Fruit fly (Drosophila melanogaster) whole organism, embryonic: ENCODE measurements around the gene ago.

Experiments
- Bdp1 ChIP-seq: fragments of 200-800 bp; sonication (Bioruptor generic); optimal IDR thresholded peaks from 3 replicates; lab custom pipeline; 2016; ENCODE audit warnings: missing biosample characterization, missing genetic modification characterization
- CG10209 ChIP-seq: fragments of 200-800 bp; sonication (Bioruptor generic); optimal IDR thresholded peaks from 3 replicates; lab custom pipeline; 2017; ENCODE audit warnings: missing biosample characterization, mild to moderate bottlenecking, missing genetic modification characterization, missing genetic modification reagents
- CG11696 ChIP-seq: fragments of 200-800 bp; sonication (Bioruptor generic); IDR thresholded peaks from 2 replicates; pipeline ENCODE4 v1.3.6; 2022; ENCODE audit warnings: missing biosample characterization, missing genetic modification characterization
- CG12769 ChIP-seq: fragments of 200-800 bp; sonication (Bioruptor generic); optimal IDR thresholded peaks from 2 replicates; lab custom pipeline; 2019; ENCODE audit warnings: missing biosample characterization, mild to moderate bottlenecking, missing genetic modification characterization, moderate library complexity
- CG14441 ChIP-seq: fragments of 200-800 bp; sonication (Bioruptor generic); IDR thresholded peaks from 2 replicates; pipeline ENCODE4 v1.3.6; 2022; ENCODE audit warnings: missing biosample characterization, missing genetic modification characterization
- CG17829 ChIP-seq: fragments of 200-800 bp; optimal IDR thresholded peaks from 2 replicates; lab custom pipeline; 2019; ENCODE audit warnings: missing biosample characterization, mild to moderate bottlenecking, missing genetic modification characterization, moderate library complexity
- CG3065 ChIP-seq: fragments of 200-800 bp; sonication (Bioruptor generic); optimal IDR thresholded peaks from 2 replicates; lab custom pipeline; 2016; ENCODE audit warnings: missing biosample characterization, missing genetic modification characterization
- CG31441 ChIP-seq: fragments of 200-800 bp; sonication (Bioruptor generic); IDR thresholded peaks from 2 replicates; pipeline ENCODE4 v1.3.6; 2022; ENCODE audit warnings: missing biosample characterization, missing genetic modification characterization
- CG3281 ChIP-seq: fragments of 200-800 bp; sonication (Bioruptor generic); optimal IDR thresholded peaks from 3 replicates; lab custom pipeline; 2017; ENCODE audit warnings: missing biosample characterization, mild to moderate bottlenecking, missing genetic modification characterization
- CG4424 ChIP-seq: fragments of 200-800 bp; sonication (Bioruptor generic); optimal IDR thresholded peaks from 3 replicates; lab custom pipeline; 2016; ENCODE audit warnings: missing biosample characterization, missing genetic modification characterization
- CG4820 ChIP-seq: fragments of 200-800 bp; sonication (Bioruptor generic); optimal IDR thresholded peaks from 3 replicates; lab custom pipeline; 2016; ENCODE audit warnings: missing biosample characterization, missing genetic modification characterization
- CG5180 ChIP-seq: fragments of 200-800 bp; sonication (Bioruptor generic); optimal IDR thresholded peaks from 3 replicates; lab custom pipeline; 2017; ENCODE audit warnings: missing biosample characterization, missing genetic modification characterization, mild to moderate bottlenecking, moderate library complexity, missing genetic modification reagents
- CG6272 ChIP-seq: fragments of 200-800 bp; sonication (Bioruptor generic); IDR thresholded peaks from 2 replicates; pipeline ENCODE4 v1.3.6; 2022; ENCODE audit warnings: missing biosample characterization, missing genetic modification characterization
- CG7745 ChIP-seq: fragments of 200-800 bp; sonication (Bioruptor generic); optimal IDR thresholded peaks from 2 replicates; lab custom pipeline; 2018; ENCODE audit warnings: missing biosample characterization, mild to moderate bottlenecking, missing genetic modification characterization, moderate library complexity
- CG7963 ChIP-seq: fragments of 200-800 bp; sonication (Bioruptor generic); IDR thresholded peaks from 3 replicates; pipeline ENCODE4 v1.3.6; 2022; ENCODE audit warnings: missing biosample characterization, missing genetic modification characterization; ENCODE audit not compliant: partially characterized antibody
- Camta ChIP-seq: fragments of 200-800 bp; sonication (Bioruptor generic); optimal IDR thresholded peaks from 2 replicates; lab custom pipeline; 2016; ENCODE audit warnings: missing biosample characterization, missing genetic modification characterization
- CoRest ChIP-seq: fragments of 200-800 bp; sonication (Bioruptor generic); optimal IDR thresholded peaks from 3 replicates; lab custom pipeline; 2018; ENCODE audit warnings: missing biosample characterization, mild to moderate bottlenecking, missing genetic modification characterization, moderate library complexity
- D19A ChIP-seq: fragments of 200-800 bp; optimal IDR thresholded peaks from 3 replicates; lab custom pipeline; 2019; ENCODE audit warnings: missing biosample characterization, mild to moderate bottlenecking, missing genetic modification characterization, moderate library complexity
- Dbx ChIP-seq: fragments of 200-800 bp; sonication (Bioruptor generic); IDR thresholded peaks from 3 replicates; pipeline ENCODE4 v1.3.6; 2022; ENCODE audit warnings: missing biosample characterization, missing genetic modification characterization
- Ets97D ChIP-seq: fragments of 200-800 bp; sonication (Bioruptor generic); optimal IDR thresholded peaks from 3 replicates; lab custom pipeline; 2016; ENCODE audit warnings: missing biosample characterization, missing genetic modification characterization
- MTF-1 ChIP-seq: fragments of 200-800 bp; sonication (Bioruptor generic); optimal IDR thresholded peaks from 2 replicates; lab custom pipeline; 2018; ENCODE audit warnings: missing biosample characterization, mild to moderate bottlenecking, missing genetic modification characterization, borderline replicate concordance
- Mes4 ChIP-seq: fragments of 200-800 bp; sonication (Bioruptor generic); optimal IDR thresholded peaks from 2 replicates; lab custom pipeline; 2016; ENCODE audit warnings: missing biosample characterization, missing genetic modification characterization
- Oaz ChIP-seq: fragments of 200-800 bp; sonication (Bioruptor generic); IDR thresholded peaks from 2 replicates; pipeline ENCODE4 v1.3.6; 2022; ENCODE audit warnings: missing biosample characterization, missing genetic modification characterization
- Rfx ChIP-seq: fragments of 200-800 bp; sonication (Bioruptor generic); IDR thresholded peaks from 2 replicates; pipeline ENCODE4 v1.3.6; 2022; ENCODE audit warnings: missing biosample characterization, missing genetic modification characterization
- Rx ChIP-seq: fragments of 200-800 bp; sonication (Bioruptor generic); IDR thresholded peaks from 2 replicates; pipeline ENCODE4 v1.3.6; 2022; ENCODE audit warnings: missing biosample characterization, missing genetic modification characterization
- Six4 ChIP-seq: fragments of 200-800 bp; sonication (Bioruptor generic); optimal IDR thresholded peaks from 2 replicates; lab custom pipeline; 2016; ENCODE audit warnings: missing biosample characterization, missing genetic modification characterization
- Xrp1 ChIP-seq: fragments of 200-800 bp; sonication (Bioruptor generic); IDR thresholded peaks from 2 replicates; pipeline ENCODE4 v1.3.6; 2022; ENCODE audit warnings: missing biosample characterization, missing genetic modification characterization
- ara ChIP-seq: fragments of 200-800 bp; sonication (Bioruptor generic); IDR thresholded peaks from 2 replicates; pipeline ENCODE4 v1.3.6; 2022; ENCODE audit warnings: missing biosample characterization, missing genetic modification characterization
- ash1 ChIP-seq: fragments of 200-800 bp; sonication (Bioruptor generic); optimal IDR thresholded peaks from 2 replicates; lab custom pipeline; 2018; ENCODE audit warnings: missing biosample characterization, mild to moderate bottlenecking, missing genetic modification characterization
- bbx ChIP-seq: fragments of 200-800 bp; sonication (Bioruptor generic); IDR thresholded peaks from 2 replicates; pipeline ENCODE4 v1.3.6; 2022; ENCODE audit warnings: missing biosample characterization, missing genetic modification characterization; ENCODE audit not compliant: partially characterized antibody
- bcd ChIP-seq: fragments of 200-800 bp; sonication (Bioruptor generic); optimal IDR thresholded peaks from 2 replicates; lab custom pipeline; 2017; ENCODE audit warnings: missing biosample characterization, mild to moderate bottlenecking, missing genetic modification characterization
- bigmax ChIP-seq: fragments of 200-800 bp; sonication (Bioruptor generic); optimal IDR thresholded peaks from 2 replicates; lab custom pipeline; 2018; ENCODE audit warnings: missing biosample characterization, mild to moderate bottlenecking, missing genetic modification characterization
- bsh ChIP-seq, 2 experiments: fragments of 200-800 bp; sonication (Bioruptor generic); optimal IDR thresholded peaks; 2 replicates each; lab custom pipeline; 2017 to 2018; ENCODE audit warnings: mild to moderate bottlenecking in 2 of 2, missing biosample characterization in 2 of 2, missing genetic modification characterization in 2 of 2, moderate library complexity in 1 of 2
- chn ChIP-seq: fragments of 200-800 bp; sonication (Bioruptor generic); optimal IDR thresholded peaks from 2 replicates; lab custom pipeline; 2016; ENCODE audit warnings: missing biosample characterization, missing genetic modification characterization
- crp ChIP-seq, 2 experiments: fragments of 200-800 bp; sonication (Bioruptor generic); optimal IDR thresholded peaks; 2 replicates in 1 of 2; 3 replicates in 1 of 2; lab custom pipeline; 2017; ENCODE audit warnings: missing biosample characterization in 2 of 2, missing genetic modification characterization in 2 of 2, mild to moderate bottlenecking in 1 of 2, moderate library complexity in 1 of 2
- dimm ChIP-seq: fragments of 200-800 bp; sonication (Bioruptor generic); IDR thresholded peaks from 2 replicates; pipeline ENCODE4 v1.3.6; 2022; ENCODE audit warnings: missing biosample characterization, missing genetic modification characterization
- dysf ChIP-seq: fragments of 200-800 bp; sonication (Bioruptor generic); IDR thresholded peaks from 3 replicates; pipeline ENCODE4 v1.3.6; 2022; ENCODE audit warnings: missing biosample characterization, missing genetic modification characterization
- lov ChIP-seq, 2 experiments: fragments of 200-800 bp in 1 of 2; fragments of >200 bp in 1 of 2; sonication (Bioruptor generic) in 1 of 2; IDR thresholded peaks in 1 of 2; optimal IDR thresholded peaks in 1 of 2; 2 replicates in 1 of 2; 3 replicates in 1 of 2; pipeline versions ENCODE4 v1.3.6 to Lab custom; 2017 to 2022; ENCODE audit warnings: missing biosample characterization in 1 of 2, missing genetic modification characterization in 1 of 2
- nerfin-2 ChIP-seq: fragments of 200-800 bp; sonication (Bioruptor generic); IDR thresholded peaks from 2 replicates; pipeline ENCODE4 v1.3.6; 2022; ENCODE audit warnings: missing biosample characterization, missing genetic modification characterization; ENCODE audit not compliant: partially characterized antibody
- pan ChIP-seq, 4 experiments: fragments of >200 bp in 3 of 4; fragments of 200-800 bp in 1 of 4; sonication (Bioruptor generic) in 1 of 4; optimal IDR thresholded peaks in 3 of 4; IDR thresholded peaks in 1 of 4; 2 replicates each; pipeline versions ENCODE4 v1.3.6 to Lab custom; 2017 to 2022; ENCODE audit warnings: missing biosample characterization in 2 of 4, missing genetic modification characterization in 2 of 4, mixed read lengths in 1 of 4
- pum ChIP-seq: fragments of 200-800 bp; sonication (Bioruptor generic); optimal IDR thresholded peaks from 2 replicates; lab custom pipeline; 2016; ENCODE audit warnings: missing biosample characterization, missing genetic modification characterization
- scrt ChIP-seq: fragments of 200-800 bp; sonication (Bioruptor generic); optimal IDR thresholded peaks from 2 replicates; lab custom pipeline; 2018; ENCODE audit warnings: missing biosample characterization, mild to moderate bottlenecking, missing genetic modification characterization, moderate library complexity
- shn ChIP-seq: fragments of 200-800 bp; sonication (Bioruptor generic); optimal IDR thresholded peaks from 3 replicates; lab custom pipeline; 2016; ENCODE audit warnings: missing biosample characterization, missing genetic modification characterization
- stc ChIP-seq: fragments of 200-800 bp; sonication (Bioruptor generic); IDR thresholded peaks from 2 replicates; pipeline ENCODE4 v1.3.6; 2022; ENCODE audit warnings: missing biosample characterization, missing genetic modification characterization
- tio ChIP-seq: fragments of 200-800 bp; sonication (Bioruptor generic); optimal IDR thresholded peaks from 2 replicates; lab custom pipeline; 2017; ENCODE audit warnings: missing biosample characterization, missing genetic modification characterization, inconsistent platforms
- tll ChIP-seq, 2 experiments: fragments of 200-800 bp in 1 of 2; fragments of >200 bp in 1 of 2; sonication (Bioruptor generic) in 1 of 2; optimal IDR thresholded peaks; 2 replicates each; lab custom pipeline; 2017 to 2019; ENCODE audit warnings: missing biosample characterization in 2 of 2, missing genetic modification characterization in 2 of 2, mild to moderate bottlenecking in 1 of 2, moderate library complexity in 1 of 2
- tna ChIP-seq: fragments of 200-800 bp; sonication (Bioruptor generic); IDR thresholded peaks from 2 replicates; pipeline ENCODE4 v1.3.6; 2022; ENCODE audit warnings: missing biosample characterization, missing genetic modification characterization; ENCODE audit not compliant: partially characterized antibody
- unc-4 ChIP-seq: fragments of 200-800 bp; sonication (Bioruptor generic); IDR thresholded peaks from 2 replicates; pipeline ENCODE4 v1.3.6; 2022; ENCODE audit warnings: missing biosample characterization, missing genetic modification characterization; ENCODE audit not compliant: partially characterized antibody

ago gene

dm6 chr3L:4259102-4259558 is 5.0 kb upstream of the ago start, which contains the start of the genes CG15011 and CG1309 (continued):
- TF ChIP-seq ash1 (GFP tag; lab: Kevin White, UChicago): no peak
- peak; percentile 59 for TF ChIP-seq Rx (GFP tag; lab: Robert Waterston, UW)
- TF ChIP-seq CG6272 (GFP tag; lab: Robert Waterston, UW): peak; percentile 79
- TF ChIP-seq CG3281 (GFP tag; lab: Kevin White, UChicago): peak; percentile 99
- no peak for TF ChIP-seq CG7963
- TF ChIP-seq dimm (GFP tag; lab: Robert Waterston, UW): no peak
- peak; percentile 85 for TF ChIP-seq shn (GFP tag; lab: Kevin White, UChicago)
- TF ChIP-seq CG4424: peak; percentile 86
- peak; percentile 80 for TF ChIP-seq Xrp1 (GFP tag; lab: Robert Waterston, UW)
- TF ChIP-seq stc (GFP tag; lab: Robert Waterston, UW): no peak
- peak; percentile 48 for TF ChIP-seq unc-4
- no peak for TF ChIP-seq CG11696
- TF ChIP-seq dysf: peak; percentile 77
- TF ChIP-seq CG10209 (GFP tag; lab: Kevin White, UChicago): peak; percentile 77
- TF ChIP-seq tll (GFP tag; optimal IDR thresholded peaks at IDR 0.05; lab: Kevin White, UChicago): no peak
- TF ChIP-seq CG31441 (GFP tag; lab: Robert Waterston, UW): peak; percentile 76
- peak; percentile 33 to 83 for TF ChIP-seq bsh (GFP tag; optimal IDR thresholded peaks at IDR 0.05; lab: Kevin White, UChicago)
- peak; percentile 72 for TF ChIP-seq Dbx (GFP tag; lab: Robert Waterston, UW)
- TF ChIP-seq pum (GFP tag; lab: Kevin White, UChicago): peak; percentile 86
- peak; percentile 90 for TF ChIP-seq CG17829 (tag; lab: Kevin White, UChicago)
- TF ChIP-seq ara (GFP tag; lab: Robert Waterston, UW): no peak
- no peak for TF ChIP-seq nerfin-2 (GFP tag; lab: Robert Waterston, UW)
- peak; percentile 84 for TF ChIP-seq Camta (GFP tag; lab: Kevin White, UChicago)
- TF ChIP-seq CG14441 (GFP tag; lab: Robert Waterston, UW): peak; percentile 83
- peak; percentile 81 for TF ChIP-seq CG4820
- TF ChIP-seq CoRest: peak; percentile 92
- no peak for TF ChIP-seq tio (GFP tag; lab: Kevin White, UChicago)
- TF ChIP-seq Rfx (GFP tag; lab: Robert Waterston, UW): peak; percentile 82; the same call in 1 of the 2 replicates
- TF ChIP-seq bbx (GFP tag; lab: Robert Waterston, UW): no peak
- peak; percentile 79 for TF ChIP-seq Six4 (GFP tag; lab: Kevin White, UChicago)
- TF ChIP-seq Mes4 (GFP tag; lab: Kevin White, UChicago): peak; percentile 80
- TF ChIP-seq D19A: peak; percentile 75
- TF ChIP-seq CG5180: no peak
- peak; percentile 76 for TF ChIP-seq Bdp1 (GFP tag; lab: Kevin White, UChicago)
- no peak for TF ChIP-seq MTF-1
- peak; percentile 94 for TF ChIP-seq CG12769 (tag; lab: Kevin White, UChicago)
- peak; percentile 54 for TF ChIP-seq CG3065
- TF ChIP-seq Ets97D (GFP tag; lab: Kevin White, UChicago): peak; percentile 58
- peak; percentile 91 for TF ChIP-seq chn (GFP tag; lab: Kevin White, UChicago)
- TF ChIP-seq bcd (GFP tag; lab: Kevin White, UChicago): peak; percentile 80
- peak; percentile 72 to 87 for TF ChIP-seq crp (GFP tag; optimal IDR thresholded peaks at IDR 0.05; lab: Kevin White, UChicago)
- no peak for TF ChIP-seq CG7745 (tag; lab: Kevin White, UChicago)
- 0 out of 2 replicates have a peak, but pooled peaks have one; percentile 34 for TF ChIP-seq Oaz
- TF ChIP-seq pan (optimal IDR thresholded peaks at IDR 0.05; lab: Kevin White, UChicago): no peak
- TF ChIP-seq pan (GFP tag; optimal IDR thresholded peaks at IDR 0.05 in 1 of 2, IDR thresholded peaks at IDR 0.05 in 1 of 2): peak in 1 of 2 experiments; percentile 55
- TF ChIP-seq bigmax (GFP tag; lab: Kevin White, UChicago): no peak
- peak; percentile 65 for TF ChIP-seq scrt (GFP tag; lab: Kevin White, UChicago)
- TF ChIP-seq lov (optimal IDR thresholded peaks at IDR 0.05; lab: Kevin White, UChicago): no peak
- TF ChIP-seq lov (GFP tag; IDR thresholded peaks at IDR 0.05; lab: Robert Waterston, UW): 0 out of 3 replicates have a peak, but pooled peaks have one; percentile 21
- no peak for TF ChIP-seq tna (GFP tag; lab: Robert Waterston, UW)
